Worm (Caenorhabditis elegans): Measurements from ENCODE around the gene arv-1.

- TF ChIP-seq flt-1 (GFP tag; IDR thresholded peaks at IDR 0.05) = no peak
- no peak for TF ChIP-seq ref-1 (GFP tag; conservative IDR thresholded peaks at IDR 0.05)
Measured at ce11 chrII:10198486-10198885, 2.1 kb downstream of the arv-1 start.
